Worm (Caenorhabditis elegans): ENCODE data around the gene F41E6.12.

F41E6.12 gene

DNA sequence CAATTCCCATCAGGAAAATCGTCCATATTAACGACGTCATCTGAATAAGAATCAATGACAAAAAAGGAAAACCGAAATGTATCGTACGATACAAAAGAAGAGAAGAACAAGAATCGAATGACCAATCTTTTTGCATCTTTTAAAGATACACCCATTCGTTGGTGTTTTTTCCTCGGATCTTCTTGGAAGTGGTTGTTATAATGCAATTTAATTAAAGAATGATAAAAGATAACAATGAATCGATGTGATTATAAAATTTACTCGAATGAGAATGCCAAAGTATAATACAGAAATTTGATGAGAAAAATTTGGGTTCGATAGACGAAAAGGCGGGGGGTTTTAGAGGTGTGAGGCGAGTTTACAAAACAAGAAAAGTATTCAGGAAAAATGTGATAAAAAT, at the start of gene F41E6.12:
F41E6.12 (minus strand) TSS at position 101 of the 400 bp plus-strand sequence.
- TF ChIP-seq tbx-7 (tag; optimal IDR thresholded peaks at IDR 0.05) (no peak), sox-2 (GFP tag; IDR thresholded peaks at IDR 0.05) (no peak), dmd-4 (tag; optimal IDR thresholded peaks at IDR 0.05; ENCODE audit: borderline replicate concordance) (no peak), dve-1 (tag; optimal IDR thresholded peaks at IDR 0.05) (no peak), odd-2 (tag; optimal IDR thresholded peaks at IDR 0.05) (no peak), ceh-45 (GFP tag; IDR thresholded peaks at IDR 0.05) (no peak), madf-2 (tag; optimal IDR thresholded peaks at IDR 0.05) (no peak), hlh-15 (tag; optimal IDR thresholded peaks at IDR 0.05) (no peak), nhr-232 (tag; optimal IDR thresholded peaks at IDR 0.05) (no peak), unc-55 (GFP tag; optimal IDR thresholded peaks at IDR 0.05) (no peak), pat-9 (tag; optimal IDR thresholded peaks at IDR 0.05) (no peak), ceh-34 (tag; optimal IDR thresholded peaks at IDR 0.05) (no peak), fkh-10 (GFP tag; optimal IDR thresholded peaks at IDR 0.05) (no peak), elt-2 (tag; optimal IDR thresholded peaks at IDR 0.05) (no peak), pha-4 (tag; optimal IDR thresholded peaks at IDR 0.05) (no peak), ets-4 (tag; optimal IDR thresholded peaks at IDR 0.05) (no peak), hlh-8 (tag; optimal IDR thresholded peaks at IDR 0.05) (no peak)

DNA sequence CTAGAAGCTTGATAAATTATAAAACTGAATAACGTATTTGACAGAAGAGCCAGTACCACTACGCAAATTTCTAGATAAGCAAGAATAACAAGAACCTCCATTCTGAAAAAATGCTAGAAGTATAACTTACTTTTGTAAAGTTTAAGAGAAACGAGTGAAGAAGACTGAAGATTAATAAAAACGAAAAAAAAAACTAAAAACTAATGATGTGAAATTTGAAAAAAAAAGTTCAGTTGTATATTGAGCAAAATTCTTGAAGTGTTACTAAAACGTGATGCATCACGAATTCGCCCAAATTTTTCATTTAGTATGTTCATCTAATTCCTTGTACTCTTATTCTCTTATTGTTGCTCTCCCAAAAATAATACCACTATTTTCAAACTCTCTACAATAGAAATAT, 48.3 kb upstream of the F41E6.12 start, which contains the start of gene ZC190.6:
ZC190.6 (minus strand) TSS at position 101 of the 400 bp plus-strand sequence.
- TF ChIP-seq elt-2 (tag; optimal IDR thresholded peaks at IDR 0.05) (no peak), elt-4 (tag; optimal IDR thresholded peaks at IDR 0.05) (no peak), pqm-1 (tag; optimal IDR thresholded peaks at IDR 0.05) (no peak)

DNA sequence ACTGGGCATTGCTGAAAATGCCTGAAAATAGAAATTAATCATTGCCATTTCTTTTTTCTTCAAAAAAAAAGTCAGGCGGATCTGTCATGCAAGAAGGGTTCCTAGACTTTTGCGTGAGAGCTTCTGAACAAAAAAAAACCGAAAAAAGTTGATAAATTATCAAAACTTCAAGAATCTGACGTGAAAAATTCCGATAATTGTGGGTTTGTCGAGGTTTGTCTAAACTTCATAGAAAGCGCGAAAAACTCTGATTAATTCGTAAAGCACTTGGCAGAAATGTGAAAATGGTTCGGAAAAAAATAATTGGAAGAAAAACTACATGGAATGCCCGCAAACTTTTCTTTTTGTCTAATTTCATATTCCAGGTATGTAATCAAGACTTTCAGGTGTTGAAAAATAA, 44.6 kb upstream of the F41E6.12 start, which contains the start of gene ZC190.5:
ZC190.5 (minus strand) TSS at position 101 of the 400 bp plus-strand sequence.
- TF ChIP-seq dve-1 (tag; optimal IDR thresholded peaks at IDR 0.05) (no peak), mec-3 (tag; optimal IDR thresholded peaks at IDR 0.05; ENCODE audit: borderline replicate concordance) (no peak), Y22D7AL.16 (tag; optimal IDR thresholded peaks at IDR 0.05) (no peak), fax-1 (tag; optimal IDR thresholded peaks at IDR 0.05) (no peak), gmeb-2 (tag; optimal IDR thresholded peaks at IDR 0.05) (no peak), ztf-16 (tag; optimal IDR thresholded peaks at IDR 0.05) (no peak), pqm-1 (tag; optimal IDR thresholded peaks at IDR 0.05) (no peak), nhr-232 (tag; optimal IDR thresholded peaks at IDR 0.05) (no peak), ahr-1 (tag; optimal IDR thresholded peaks at IDR 0.05) (no peak), sdc-2 (tag; optimal IDR thresholded peaks at IDR 0.05) (no peak), ceh-19 (GFP tag; optimal IDR thresholded peaks at IDR 0.05) (no peak), ceh-22 (tag; optimal IDR thresholded peaks at IDR 0.05) (no peak), pros-1 (tag; optimal IDR thresholded peaks at IDR 0.05) (no peak), elt-2 (tag; optimal IDR thresholded peaks at IDR 0.05) (no peak), ceh-45 (GFP tag; IDR thresholded peaks at IDR 0.05) (no peak), hlh-15 (tag; optimal IDR thresholded peaks at IDR 0.05) (no peak), C38D4.7 (GFP tag; optimal IDR thresholded peaks at IDR 0.05) (no peak)

DNA sequence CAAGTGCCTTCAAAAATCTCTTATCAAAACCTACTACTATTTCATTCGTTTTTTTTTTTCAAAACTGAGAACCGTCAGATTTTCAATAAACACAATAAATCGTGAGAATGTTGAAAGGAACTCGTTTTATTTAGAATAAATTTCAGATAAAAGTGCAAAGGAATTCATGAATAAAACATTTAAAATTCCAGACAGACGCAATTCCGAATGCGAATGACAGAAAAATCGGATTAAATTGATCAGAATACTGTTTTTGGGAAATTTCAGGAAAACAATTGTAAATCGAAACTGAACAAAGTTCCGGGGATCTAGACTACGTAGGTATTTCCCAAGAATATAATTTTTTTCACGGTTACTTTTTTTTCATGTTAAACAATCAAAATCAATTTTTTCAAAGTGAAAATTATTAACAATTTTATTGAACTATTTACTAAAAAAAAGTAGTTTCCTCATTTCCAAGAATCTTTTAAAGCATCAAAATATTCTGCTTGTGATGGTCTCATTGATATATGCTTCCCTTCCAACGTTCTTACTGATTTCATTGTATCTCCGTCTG, 42.7 kb upstream of the F41E6.12 start:
- TF ChIP-seq ceh-2 (tag; optimal IDR thresholded peaks at IDR 0.05) (no peak), ztf-16 (tag; optimal IDR thresholded peaks at IDR 0.05) (no peak), mec-3 (tag; optimal IDR thresholded peaks at IDR 0.05; ENCODE audit: borderline replicate concordance) (no peak), sox-4 (tag; optimal IDR thresholded peaks at IDR 0.05) (no peak), pqm-1 (tag; optimal IDR thresholded peaks at IDR 0.05) (no peak), ttx-3 (tag; optimal IDR thresholded peaks at IDR 0.05) (no peak), unc-86 (tag; optimal IDR thresholded peaks at IDR 0.05) (no peak), Y22D7AL.16 (tag; optimal IDR thresholded peaks at IDR 0.05) (no peak)

ce11 chrV:8670759-8671158, 41.8 kb upstream of the F41E6.12 start:
- TF ChIP-seq fkh-6 (tag; optimal IDR thresholded peaks at IDR 0.05), result no peak
- no peak for TF ChIP-seq ceh-19 (GFP tag; optimal IDR thresholded peaks at IDR 0.05)
- TF ChIP-seq tbx-2 (tag; optimal IDR thresholded peaks at IDR 0.05), result no peak
- no peak for TF ChIP-seq ceh-45 (GFP tag; IDR thresholded peaks at IDR 0.05)
- TF ChIP-seq ceh-30 (tag; optimal IDR thresholded peaks at IDR 0.05), result no peak
- TF ChIP-seq pha-4 (tag; optimal IDR thresholded peaks at IDR 0.05), result no peak
- TF ChIP-seq ets-4 (tag; optimal IDR thresholded peaks at IDR 0.05), result no peak
- no peak for TF ChIP-seq dmd-4 (tag; optimal IDR thresholded peaks at IDR 0.05; ENCODE audit: borderline replicate concordance)
- TF ChIP-seq elt-4 (tag; optimal IDR thresholded peaks at IDR 0.05), result no peak
- no peak for TF ChIP-seq lim-6 (tag; optimal IDR thresholded peaks at IDR 0.05)
- TF ChIP-seq pqm-1 (tag; optimal IDR thresholded peaks at IDR 0.05), result no peak
- TF ChIP-seq C08G9.2 (tag; optimal IDR thresholded peaks at IDR 0.05), result no peak
- no peak for TF ChIP-seq ceh-14 (tag; optimal IDR thresholded peaks at IDR 0.05)
